Fruit fly (Drosophila melanogaster): Measurements from ENCODE around the gene CG44004.

dm6 chr3L:18114038-18114926, 40.6 kb upstream of the CG44004 start:
- TF ChIP-seq ovo (GFP tag; optimal IDR thresholded peaks at IDR 0.05) (no peak), toe (GFP tag; optimal IDR thresholded peaks at IDR 0.05) (no peak), pad (GFP tag; optimal IDR thresholded peaks at IDR 0.05) (peak; percentile 37)

Data from whole organism, adult.